Fruit fly (Drosophila melanogaster) whole organism, embryonic: ENCODE data around the gene CG44303.

ENCODE experiments used
- Atf6 ChIP-seq: fragments of 200-800 bp; sonication (Bioruptor generic); IDR thresholded peaks from 2 replicates; pipeline ENCODE4 v1.3.6; 2022; ENCODE audit warnings: missing biosample characterization, missing genetic modification characterization
- Bgb ChIP-seq: fragments of 200-800 bp; sonication (Bioruptor generic); IDR thresholded peaks from 2 replicates; pipeline ENCODE4 v1.3.6; 2022; ENCODE audit warnings: missing biosample characterization, missing genetic modification characterization; ENCODE audit not compliant: partially characterized antibody
- CG10959 ChIP-seq: fragments of 200-800 bp; sonication (Bioruptor generic); IDR thresholded peaks from 2 replicates; pipeline ENCODE4 v1.3.6; 2022; ENCODE audit warnings: missing biosample characterization, missing genetic modification characterization
- CG11247 ChIP-seq: fragments of 200-800 bp; sonication (Bioruptor generic); IDR thresholded peaks from 2 replicates; pipeline ENCODE4 v1.3.6; 2022; ENCODE audit warnings: missing biosample characterization, missing genetic modification characterization
- CG12071 ChIP-seq: fragments of 200-800 bp; sonication (Bioruptor generic); optimal IDR thresholded peaks from 3 replicates; lab custom pipeline; 2018; ENCODE audit warnings: missing biosample characterization, mild to moderate bottlenecking, missing genetic modification characterization
- CG12219 ChIP-seq: fragments of 200-800 bp; sonication (Bioruptor generic); optimal IDR thresholded peaks from 3 replicates; lab custom pipeline; 2018; ENCODE audit warnings: missing biosample characterization, mild to moderate bottlenecking, missing genetic modification characterization
- CG13624 ChIP-seq: fragments of 200-800 bp; sonication (Bioruptor generic); optimal IDR thresholded peaks from 2 replicates; lab custom pipeline; 2016; ENCODE audit warnings: missing biosample characterization, missing genetic modification characterization
- CG14667 ChIP-seq: fragments of 200-800 bp; sonication (Bioruptor generic); IDR thresholded peaks from 2 replicates; pipeline ENCODE4 v1.3.6; 2022; ENCODE audit warnings: missing biosample characterization, missing genetic modification characterization
- CG15601 ChIP-seq: fragments of 200-800 bp; sonication (Bioruptor generic); optimal IDR thresholded peaks from 3 replicates; lab custom pipeline; 2019; ENCODE audit warnings: missing biosample characterization, mild to moderate bottlenecking, missing genetic modification characterization, moderate library complexity
- CG1647 ChIP-seq: fragments of 200-800 bp; sonication (Bioruptor generic); optimal IDR thresholded peaks from 3 replicates; lab custom pipeline; 2016; ENCODE audit warnings: missing biosample characterization, missing genetic modification characterization
- CG17186 ChIP-seq: fragments of 200-800 bp; sonication (Bioruptor generic); optimal IDR thresholded peaks from 3 replicates; lab custom pipeline; 2017; ENCODE audit warnings: missing biosample characterization, missing genetic modification reagents, missing genetic modification characterization
- CG17829 ChIP-seq: fragments of 200-800 bp; optimal IDR thresholded peaks from 2 replicates; lab custom pipeline; 2019; ENCODE audit warnings: missing biosample characterization, mild to moderate bottlenecking, missing genetic modification characterization, moderate library complexity
- CG1792 ChIP-seq: fragments of 200-800 bp; sonication (Bioruptor generic); optimal IDR thresholded peaks from 2 replicates; lab custom pipeline; 2016; ENCODE audit warnings: missing biosample characterization, missing genetic modification characterization
- CG18764 ChIP-seq: fragments of 200-800 bp; sonication (Bioruptor generic); optimal IDR thresholded peaks from 3 replicates; lab custom pipeline; 2016; ENCODE audit warnings: missing biosample characterization, missing genetic modification characterization
- CG2889 ChIP-seq: fragments of 200-800 bp; sonication (Bioruptor generic); IDR thresholded peaks from 3 replicates; pipeline ENCODE4 v1.3.6; 2022; ENCODE audit warnings: missing biosample characterization, missing genetic modification characterization
- CG5180 ChIP-seq: fragments of 200-800 bp; sonication (Bioruptor generic); optimal IDR thresholded peaks from 3 replicates; lab custom pipeline; 2017; ENCODE audit warnings: missing biosample characterization, missing genetic modification characterization, mild to moderate bottlenecking, moderate library complexity, missing genetic modification reagents
- CG5953 ChIP-seq: fragments of 200-800 bp; sonication (Bioruptor generic); IDR thresholded peaks from 2 replicates; pipeline ENCODE4 v1.3.6; 2022; ENCODE audit warnings: missing biosample characterization, missing genetic modification characterization
- CG7839 ChIP-seq: fragments of 200-800 bp; sonication (Bioruptor generic); optimal IDR thresholded peaks from 3 replicates; lab custom pipeline; 2018; ENCODE audit warnings: missing biosample characterization, mild to moderate bottlenecking, missing genetic modification characterization, moderate library complexity
- CG8388 ChIP-seq: fragments of 200-800 bp; sonication (Bioruptor generic); optimal IDR thresholded peaks from 2 replicates; lab custom pipeline; 2019; ENCODE audit warnings: missing biosample characterization, mild to moderate bottlenecking, missing genetic modification characterization, moderate library complexity
- CG9609 ChIP-seq: fragments of 200-800 bp; sonication (Bioruptor generic); optimal IDR thresholded peaks from 3 replicates; lab custom pipeline; 2016; ENCODE audit warnings: missing biosample characterization, missing genetic modification characterization
- D19A ChIP-seq: fragments of 200-800 bp; optimal IDR thresholded peaks from 3 replicates; lab custom pipeline; 2019; ENCODE audit warnings: missing biosample characterization, mild to moderate bottlenecking, missing genetic modification characterization, moderate library complexity
- ERR ChIP-seq: fragments of 200-800 bp; sonication (Bioruptor generic); optimal IDR thresholded peaks from 2 replicates; lab custom pipeline; 2016; ENCODE audit warnings: missing biosample characterization, missing genetic modification characterization
- Eip74EF ChIP-seq, 2 experiments: fragments of 200-800 bp in 1 of 2; fragments of >200 bp in 1 of 2; sonication (Bioruptor generic) in 1 of 2; optimal IDR thresholded peaks; 2 replicates each; lab custom pipeline; 2017 to 2019; ENCODE audit warnings: missing biosample characterization in 2 of 2, missing genetic modification characterization in 2 of 2, mild to moderate bottlenecking in 1 of 2, moderate library complexity in 1 of 2
- Fer2 ChIP-seq: fragments of 200-800 bp; sonication (Bioruptor generic); optimal IDR thresholded peaks from 2 replicates; lab custom pipeline; 2018; ENCODE audit warnings: missing biosample characterization, mild to moderate bottlenecking, missing genetic modification characterization, moderate library complexity
- Gug ChIP-seq: fragments of 200-800 bp; sonication (Bioruptor generic); IDR thresholded peaks from 4 replicates; pipeline ENCODE4 v1.3.6; 2022; ENCODE audit warnings: missing biosample characterization, missing genetic modification characterization
- HLH54F ChIP-seq: fragments of 200-800 bp; sonication (Bioruptor generic); optimal IDR thresholded peaks from 3 replicates; lab custom pipeline; 2016; ENCODE audit warnings: missing biosample characterization, missing genetic modification characterization
- HLHmδ ChIP-seq: fragments of 200-800 bp; sonication (Bioruptor generic); optimal IDR thresholded peaks from 2 replicates; lab custom pipeline; 2018; ENCODE audit warnings: missing biosample characterization, mild to moderate bottlenecking, missing genetic modification characterization, moderate library complexity
- HmgZ ChIP-seq: fragments of 200-800 bp; sonication (Bioruptor generic); optimal IDR thresholded peaks from 2 replicates; lab custom pipeline; 2018; ENCODE audit warnings: missing biosample characterization, mild to moderate bottlenecking, missing genetic modification characterization
- Hr78 ChIP-seq, 2 experiments: fragments of 200-800 bp in 1 of 2; fragments of >200 bp in 1 of 2; sonication (Bioruptor generic) in 1 of 2; optimal IDR thresholded peaks; 2 replicates each; lab custom pipeline; 2017 to 2019; ENCODE audit warnings: missing biosample characterization in 2 of 2, missing genetic modification characterization in 2 of 2, mild to moderate bottlenecking in 1 of 2, moderate library complexity in 1 of 2
- Mad ChIP-seq: fragments of 200-800 bp; sonication (Bioruptor generic); optimal IDR thresholded peaks from 2 replicates; lab custom pipeline; 2016; ENCODE audit warnings: missing biosample characterization, missing genetic modification characterization
- Poxn ChIP-seq: fragments of 200-800 bp; sonication (Bioruptor generic); IDR thresholded peaks from 2 replicates; pipeline ENCODE4 v1.3.6; 2022; ENCODE audit warnings: missing biosample characterization, missing genetic modification characterization
- Ptx1 ChIP-seq: fragments of 200-800 bp; sonication (Bioruptor generic); IDR thresholded peaks from 2 replicates; pipeline ENCODE4 v1.3.6; 2022; ENCODE audit warnings: missing biosample characterization, missing genetic modification characterization
- Ssrp ChIP-seq: fragments of 200-800 bp; sonication (Bioruptor generic); optimal IDR thresholded peaks from 2 replicates; lab custom pipeline; 2018; ENCODE audit warnings: missing biosample characterization, mild to moderate bottlenecking, missing genetic modification characterization, moderate library complexity
- amos ChIP-seq: fragments of 200-800 bp; sonication (Bioruptor generic); IDR thresholded peaks from 2 replicates; pipeline ENCODE4 v1.3.6; 2022; ENCODE audit warnings: missing biosample characterization, missing genetic modification characterization; ENCODE audit not compliant: partially characterized antibody
- aop ChIP-seq: fragments of 200-800 bp; sonication (Bioruptor generic); IDR thresholded peaks from 2 replicates; pipeline ENCODE4 v1.3.6; 2022; ENCODE audit warnings: missing biosample characterization, missing genetic modification characterization
- br ChIP-seq: fragments of >200 bp; optimal IDR thresholded peaks from 2 replicates; lab custom pipeline; 2017
- ems ChIP-seq: fragments of 200-800 bp; sonication (Bioruptor generic); optimal IDR thresholded peaks from 3 replicates; lab custom pipeline; 2016; ENCODE audit warnings: missing biosample characterization, missing genetic modification characterization
- fd64A ChIP-seq: fragments of 200-800 bp; sonication (Bioruptor generic); optimal IDR thresholded peaks from 3 replicates; lab custom pipeline; 2018; ENCODE audit warnings: missing biosample characterization, mild to moderate bottlenecking, missing genetic modification characterization
- ind ChIP-seq: fragments of 200-800 bp; sonication (Bioruptor generic); optimal IDR thresholded peaks from 3 replicates; lab custom pipeline; 2016; ENCODE audit warnings: missing biosample characterization, missing genetic modification characterization
- luna ChIP-seq: fragments of 200-800 bp; sonication (Bioruptor generic); optimal IDR thresholded peaks from 2 replicates; lab custom pipeline; 2016; ENCODE audit warnings: missing biosample characterization, missing genetic modification characterization
- nmo ChIP-seq: fragments of 200-800 bp; sonication (Bioruptor generic); optimal IDR thresholded peaks from 2 replicates; lab custom pipeline; 2018; ENCODE audit warnings: missing biosample characterization, mild to moderate bottlenecking, missing genetic modification characterization, moderate library complexity
- odd ChIP-seq: fragments of 200-800 bp; sonication (Bioruptor generic); optimal IDR thresholded peaks from 2 replicates; lab custom pipeline; 2017; ENCODE audit warnings: missing biosample characterization, mild to moderate bottlenecking, missing genetic modification characterization
- psq ChIP-seq: fragments of 200-800 bp; sonication (Bioruptor generic); optimal IDR thresholded peaks from 2 replicates; lab custom pipeline; 2017; ENCODE audit warnings: missing biosample characterization, missing genetic modification characterization
- ro ChIP-seq: fragments of 200-800 bp; sonication (Bioruptor generic); IDR thresholded peaks from 2 replicates; pipeline ENCODE4 v1.3.6; 2022; ENCODE audit warnings: missing biosample characterization, missing genetic modification characterization
- sc ChIP-seq, 3 experiments: fragments of >200 bp in 2 of 3; fragments of 200-800 bp in 1 of 3; sonication (Bioruptor generic) in 1 of 3; optimal IDR thresholded peaks; 2 replicates in 2 of 3; 3 replicates in 1 of 3; lab custom pipeline; 2017; ENCODE audit warnings: mild to moderate bottlenecking in 1 of 3, missing biosample characterization in 1 of 3, missing genetic modification characterization in 1 of 3, missing genetic modification reagents in 1 of 3
- slou ChIP-seq: fragments of 200-800 bp; sonication (Bioruptor generic); optimal IDR thresholded peaks from 3 replicates; lab custom pipeline; 2016; ENCODE audit warnings: missing biosample characterization, missing genetic modification characterization
- tna ChIP-seq: fragments of 200-800 bp; sonication (Bioruptor generic); IDR thresholded peaks from 2 replicates; pipeline ENCODE4 v1.3.6; 2022; ENCODE audit warnings: missing biosample characterization, missing genetic modification characterization; ENCODE audit not compliant: partially characterized antibody
- tup ChIP-seq: fragments of 200-800 bp; sonication (Bioruptor generic); optimal IDR thresholded peaks from 2 replicates; lab custom pipeline; 2016; ENCODE audit warnings: missing biosample characterization, mild to moderate bottlenecking, missing genetic modification characterization, moderate library complexity
- usp ChIP-seq: fragments of >200 bp; optimal IDR thresholded peaks from 2 replicates; lab custom pipeline; 2017; ENCODE audit warnings: missing biosample characterization, missing genetic modification characterization
- vvl ChIP-seq: fragments of 200-800 bp; sonication (Bioruptor generic); IDR thresholded peaks from 2 replicates; pipeline ENCODE4 v1.3.6; 2022; ENCODE audit warnings: missing biosample characterization, missing genetic modification characterization

The CG44303 gene

dm6 chrX:6699255-6699885 is 12.2 kb upstream of the CG44303 start, which contains the start of gene CG14441 (continued):
- no peak for TF ChIP-seq CG11247 (GFP tag; lab: Robert Waterston, UW)
- no peak for TF ChIP-seq CG12219
- TF ChIP-seq HLHmδ (GFP tag; lab: Kevin White, UChicago): peak; percentile 42
- no peak for TF ChIP-seq CG10959 (GFP tag; lab: Robert Waterston, UW)
- no peak for TF ChIP-seq ind (GFP tag; lab: Kevin White, UChicago)
- 0 out of 4 replicates have a peak, but pooled peaks have one; percentile 3 for TF ChIP-seq Gug (GFP tag; lab: Robert Waterston, UW)
- peak; percentile 95 for TF ChIP-seq tna (GFP tag; lab: Robert Waterston, UW)
- TF ChIP-seq Bgb: peak; percentile 95
- no peak for TF ChIP-seq tup
- TF ChIP-seq CG14667: no peak
- peak; percentile 73 for TF ChIP-seq odd (GFP tag; lab: Kevin White, UChicago)
- no peak for TF ChIP-seq CG9609
- no peak for TF ChIP-seq CG1647
- peak; percentile 55 for TF ChIP-seq ERR (GFP tag; lab: Kevin White, UChicago)
- peak; percentile 34 for TF ChIP-seq D19A
- peak; percentile 93 for TF ChIP-seq amos (GFP tag; lab: Robert Waterston, UW)
- no peak for TF ChIP-seq psq (GFP tag; lab: Kevin White, UChicago)
- peak; percentile 100 for TF ChIP-seq CG5180 (GFP tag; lab: Kevin White, UChicago)
- TF ChIP-seq HmgZ (tag; lab: Kevin White, UChicago): peak; percentile 62
- no peak for TF ChIP-seq ems (GFP tag; lab: Kevin White, UChicago)
- no peak for TF ChIP-seq aop (GFP tag; lab: Robert Waterston, UW)
- TF ChIP-seq CG7839 (tag; lab: Kevin White, UChicago): peak; percentile 44
- no peak for TF ChIP-seq CG12071 (GFP tag; lab: Kevin White, UChicago)
- no peak for TF ChIP-seq Ptx1 (GFP tag; lab: Robert Waterston, UW)
- TF ChIP-seq Eip74EF (GFP tag; optimal IDR thresholded peaks at IDR 0.05; lab: Kevin White, UChicago): peak in 1 of 2 experiments; percentile 66
- no peak for TF ChIP-seq slou (GFP tag; lab: Kevin White, UChicago)
- TF ChIP-seq CG15601 (tag; lab: Kevin White, UChicago): peak; percentile 12
- peak; percentile 45 for TF ChIP-seq CG13624 (GFP tag; lab: Kevin White, UChicago)
- TF ChIP-seq CG8388: peak; percentile 19
- peak; percentile 38 for TF ChIP-seq nmo (GFP tag; lab: Kevin White, UChicago)
- no peak for TF ChIP-seq CG18764 (GFP tag; lab: Kevin White, UChicago)
- peak; percentile 21 for TF ChIP-seq luna (GFP tag; lab: Kevin White, UChicago)
- peak; percentile 31 for TF ChIP-seq Fer2 (tag; lab: Kevin White, UChicago)
- TF ChIP-seq Hr78 (GFP tag; optimal IDR thresholded peaks at IDR 0.05; lab: Kevin White, UChicago): no peak
- TF ChIP-seq Atf6 (GFP tag; lab: Robert Waterston, UW): peak; percentile 46; the same call in 1 of the 2 replicates
- TF ChIP-seq HLH54F (GFP tag; lab: Kevin White, UChicago): peak; percentile 11
- no peak for TF ChIP-seq Poxn (GFP tag; lab: Robert Waterston, UW)
- TF ChIP-seq CG17829 (tag; lab: Kevin White, UChicago): peak; percentile 47
- peak; percentile 52 for TF ChIP-seq Mad
- no peak for TF ChIP-seq usp (GFP tag; lab: Kevin White, UChicago)
- TF ChIP-seq Ssrp (tag; lab: Kevin White, UChicago): no peak
- no peak for TF ChIP-seq br (lab: Kevin White, UChicago)
- TF ChIP-seq CG17186 (GFP tag; lab: Kevin White, UChicago): no peak
- no peak for TF ChIP-seq sc (optimal IDR thresholded peaks at IDR 0.05; lab: Kevin White, UChicago)
- TF ChIP-seq sc (GFP tag; optimal IDR thresholded peaks at IDR 0.05; lab: Kevin White, UChicago): peak; percentile 1
- TF ChIP-seq CG2889 (GFP tag; lab: Robert Waterston, UW): no peak
- 0 out of 2 replicates have a peak, but pooled peaks have one; percentile 14 for TF ChIP-seq vvl (GFP tag; lab: Robert Waterston, UW)
- TF ChIP-seq CG1792: peak; percentile 0
- peak; percentile 54 for TF ChIP-seq fd64A (GFP tag; lab: Kevin White, UChicago)
- no peak for TF ChIP-seq CG5953 (GFP tag; lab: Robert Waterston, UW)
- no peak for TF ChIP-seq ro (GFP tag; lab: Robert Waterston, UW)
